Worm (Caenorhabditis elegans): ENCODE data around the gene srw-129.

srw-129 gene

ce11 chrV:2971307-2971999 lies at the start of gene srw-129:
Gene srw-129, plus strand, starts transcription at chrV:2971949.
- TF ChIP-seq crh-2 (tag; optimal IDR thresholded peaks at IDR 0.05) (no peak), ZK546.5 (tag; optimal IDR thresholded peaks at IDR 0.05) (no peak), lsy-2 (tag; optimal IDR thresholded peaks at IDR 0.05) (no peak), F13H6.1 (tag; optimal IDR thresholded peaks at IDR 0.05) (no peak), nhr-237 (tag; optimal IDR thresholded peaks at IDR 0.05) (no peak), Y55F3AM.14 (GFP tag; optimal IDR thresholded peaks at IDR 0.05) (no peak)

DNA sequence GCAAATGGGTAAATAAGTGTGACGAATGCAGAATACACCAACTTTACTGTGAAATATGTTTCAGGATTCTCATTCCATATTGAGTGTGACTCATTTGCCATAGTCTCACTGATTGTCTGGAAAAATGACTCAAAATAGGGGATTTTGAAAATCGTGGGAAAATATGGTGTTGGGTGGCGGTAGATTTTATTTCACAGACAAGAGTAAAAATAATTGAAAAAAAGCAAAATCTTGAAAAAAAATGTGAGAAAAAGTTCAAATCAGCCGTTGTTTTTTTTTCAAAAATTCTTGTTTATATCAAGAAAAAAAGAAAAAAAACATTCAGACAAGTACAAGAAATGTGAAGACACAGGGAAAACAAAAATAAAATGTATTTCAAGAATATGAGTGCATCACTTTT lies 49.2 kb upstream of the srw-129 start, which contains the start of gene srh-38:
srh-38 (minus strand) TSS at position 101 of the 400 bp plus-strand sequence.
- TF ChIP-seq mab-5 (tag; optimal IDR thresholded peaks at IDR 0.05) (no peak), nhr-11 (tag; optimal IDR thresholded peaks at IDR 0.05) (no peak), nhr-21 (tag; optimal IDR thresholded peaks at IDR 0.05) (no peak), nhr-25 (tag; optimal IDR thresholded peaks at IDR 0.05) (no peak)

- TF ChIP-seq nhr-25 (tag; optimal IDR thresholded peaks at IDR 0.05) (no peak), nhr-129 (tag; optimal IDR thresholded peaks at IDR 0.05) (no peak), zag-1 (tag; optimal IDR thresholded peaks at IDR 0.05) (no peak), nhr-10 (tag; optimal IDR thresholded peaks at IDR 0.05) (no peak), ceh-82 (tag; optimal IDR thresholded peaks at IDR 0.05) (no peak), nhr-21 (tag; optimal IDR thresholded peaks at IDR 0.05) (no peak), mbf-1 (tag; optimal IDR thresholded peaks at IDR 0.05) (no peak), mab-5 (tag; optimal IDR thresholded peaks at IDR 0.05) (no peak), crh-2 (tag; optimal IDR thresholded peaks at IDR 0.05) (no peak), snpc-4 (tag; optimal IDR thresholded peaks at IDR 0.05) (no peak), aly-2 (tag; optimal IDR thresholded peaks at IDR 0.05) (no peak)
These were observed 44.2 kb upstream of the srw-129 start, which contains the start of gene C31B8.12 for ce11 chrV:2927553-2927952. Gene C31B8.12, minus strand, starts transcription at chrV:2927653.

DNA sequence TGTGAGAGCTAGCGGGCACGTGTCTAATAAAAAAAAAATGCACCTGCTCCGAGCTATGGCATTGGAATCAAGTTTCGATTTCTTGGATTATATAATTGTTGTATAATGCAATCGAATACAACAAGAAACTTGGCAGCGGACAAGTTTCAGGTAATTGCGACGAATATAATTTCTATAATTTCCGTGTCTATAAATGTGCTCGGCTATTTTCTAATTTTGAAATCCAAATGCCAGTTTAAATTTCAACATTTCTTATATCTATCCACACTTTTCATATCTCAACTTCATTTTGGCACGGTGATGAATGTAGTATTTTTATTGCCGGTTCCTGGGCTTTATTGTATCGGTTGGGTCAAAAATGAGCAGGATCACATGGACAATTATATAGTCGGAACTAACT lies 42.0 kb upstream of the srw-129 start, which contains the start of gene C31B8.16:
C31B8.16 (plus strand) TSS at position 301 of the 400 bp plus-strand sequence.
- no peak for TF ChIP-seq blmp-1 (tag; optimal IDR thresholded peaks at IDR 0.05; ENCODE audit: insufficient read depth)

- TF ChIP-seq elt-1 (tag; optimal IDR thresholded peaks at IDR 0.05) (no peak), lin-11 (tag; optimal IDR thresholded peaks at IDR 0.05) (no peak), nhr-25 (tag; optimal IDR thresholded peaks at IDR 0.05) (no peak), ama-1 (optimal IDR thresholded peaks at IDR 0.05) (no peak), skn-1 (tag; optimal IDR thresholded peaks at IDR 0.05) (no peak), unc-55 (GFP tag; optimal IDR thresholded peaks at IDR 0.05) (no peak), lsy-2 (tag; optimal IDR thresholded peaks at IDR 0.05) (no peak), nhr-6 (tag; optimal IDR thresholded peaks at IDR 0.05) (no peak)
These were observed 40.5 kb upstream of the srw-129 start, which contains the start of gene C31B8.1 for ce11 chrV:2931252-2931651. Gene C31B8.1, plus strand, starts transcription at chrV:2931552.

DNA sequence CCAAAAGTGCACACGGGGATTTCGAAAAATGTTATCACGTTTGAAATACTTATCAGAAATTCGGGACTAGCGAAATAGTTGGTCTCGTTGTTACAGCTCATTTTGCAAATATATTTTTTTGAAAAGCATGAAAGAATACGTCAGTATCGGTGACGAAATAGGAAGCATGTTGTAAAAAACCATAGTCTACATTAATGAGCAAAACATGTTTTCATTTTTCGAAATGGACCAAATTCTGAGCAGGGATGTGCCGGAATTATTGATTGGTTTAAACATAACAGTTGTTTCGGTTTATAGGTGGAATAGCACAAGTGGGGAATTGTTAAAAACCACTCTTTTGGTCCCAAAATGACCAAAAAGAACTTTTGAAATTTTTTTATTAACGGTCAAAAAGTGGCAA lies 37.7 kb upstream of the srw-129 start, which contains the start of gene srh-247:
srh-247 (minus strand) TSS at position 101 of the 400 bp plus-strand sequence.
- TF ChIP-seq nhr-11 (tag; optimal IDR thresholded peaks at IDR 0.05) = no peak
- TF ChIP-seq nhr-6 (tag; optimal IDR thresholded peaks at IDR 0.05) = no peak
- TF ChIP-seq sma-9 (GFP tag; optimal IDR thresholded peaks at IDR 0.05) = no peak
- TF ChIP-seq sma-9 (tag; optimal IDR thresholded peaks at IDR 0.05) = no peak
- TF ChIP-seq nhr-129 (tag; optimal IDR thresholded peaks at IDR 0.05) = no peak
- no peak for TF ChIP-seq mab-5 (tag; optimal IDR thresholded peaks at IDR 0.05)
- no peak for TF ChIP-seq unc-62 (GFP tag; optimal IDR thresholded peaks at IDR 0.05)
- TF ChIP-seq nhr-77 (tag; optimal IDR thresholded peaks at IDR 0.05) = no peak
- TF ChIP-seq crh-2 (tag; optimal IDR thresholded peaks at IDR 0.05) = no peak

- TF ChIP-seq C34F6.9 (tag; optimal IDR thresholded peaks at IDR 0.05) = no peak
- no peak for TF ChIP-seq crh-2 (tag; optimal IDR thresholded peaks at IDR 0.05)
- no peak for TF ChIP-seq mab-5 (tag; optimal IDR thresholded peaks at IDR 0.05)
- TF ChIP-seq nhr-23 (tag; optimal IDR thresholded peaks at IDR 0.05) = no peak
- no peak for TF ChIP-seq alr-1 (tag; optimal IDR thresholded peaks at IDR 0.05)
- TF ChIP-seq ceh-16 (tag; optimal IDR thresholded peaks at IDR 0.05) = no peak
- TF ChIP-seq ZK546.5 (tag; optimal IDR thresholded peaks at IDR 0.05) = no peak
- no peak for TF ChIP-seq sma-3 (GFP tag; optimal IDR thresholded peaks at IDR 0.05)
- TF ChIP-seq ztf-11 (tag; optimal IDR thresholded peaks at IDR 0.05) = no peak
- TF ChIP-seq nhr-129 (tag; optimal IDR thresholded peaks at IDR 0.05) = no peak
- no peak for TF ChIP-seq skn-1 (tag; optimal IDR thresholded peaks at IDR 0.05)
- TF ChIP-seq unc-62 (GFP tag; optimal IDR thresholded peaks at IDR 0.05) = no peak
- TF ChIP-seq nhr-10 (tag; optimal IDR thresholded peaks at IDR 0.05) = no peak
- no peak for TF ChIP-seq snpc-4 (tag; optimal IDR thresholded peaks at IDR 0.05)
- no peak for TF ChIP-seq lin-11 (tag; optimal IDR thresholded peaks at IDR 0.05)
These were observed 33.3 kb upstream of the srw-129 start, which contains the start of gene srw-141 for ce11 chrV:2938497-2938896. Gene srw-141, minus strand, starts transcription at chrV:2938597.

Data from whole organism, L2 larva.